Fruit fly (Drosophila melanogaster) whole organism, embryonic: ENCODE data around the gene Cralbp.

Experiments used
- Adf1 ChIP-seq: fragments of 200-800 bp; sonication (Bioruptor generic); IDR thresholded peaks from 2 replicates; pipeline ENCODE4 v1.3.6; 2022; ENCODE audit warnings: missing biosample characterization, missing genetic modification characterization
- Blimp-1 ChIP-seq: fragments of 200-800 bp; sonication (Bioruptor generic); optimal IDR thresholded peaks from 3 replicates; lab custom pipeline; 2018; ENCODE audit warnings: missing biosample characterization, missing genetic modification characterization, mild to moderate bottlenecking, moderate library complexity, missing genetic modification reagents
- CG10267 ChIP-seq: fragments of 200-800 bp; sonication (Bioruptor generic); optimal IDR thresholded peaks from 2 replicates; lab custom pipeline; 2018; ENCODE audit warnings: missing biosample characterization, mild to moderate bottlenecking, missing genetic modification characterization, moderate library complexity
- CG10543 ChIP-seq: fragments of 200-800 bp; sonication (Bioruptor generic); optimal IDR thresholded peaks from 3 replicates; lab custom pipeline; 2017; ENCODE audit warnings: missing biosample characterization, mild to moderate bottlenecking, missing genetic modification characterization, moderate library complexity
- CG1233 ChIP-seq: fragments of 200-800 bp; sonication (Bioruptor generic); optimal IDR thresholded peaks from 4 replicates; lab custom pipeline; 2018; ENCODE audit warnings: missing biosample characterization, mild to moderate bottlenecking, missing genetic modification characterization
- CG12769 ChIP-seq: fragments of 200-800 bp; sonication (Bioruptor generic); optimal IDR thresholded peaks from 2 replicates; lab custom pipeline; 2019; ENCODE audit warnings: missing biosample characterization, mild to moderate bottlenecking, missing genetic modification characterization, moderate library complexity
- CG17829 ChIP-seq: fragments of 200-800 bp; optimal IDR thresholded peaks from 2 replicates; lab custom pipeline; 2019; ENCODE audit warnings: missing biosample characterization, mild to moderate bottlenecking, missing genetic modification characterization, moderate library complexity
- CG18619 ChIP-seq: fragments of 200-800 bp; sonication (Bioruptor generic); optimal IDR thresholded peaks from 3 replicates; lab custom pipeline; 2017; ENCODE audit warnings: missing biosample characterization, mild to moderate bottlenecking, missing genetic modification characterization
- CG2120 ChIP-seq: fragments of 200-800 bp; sonication (Bioruptor generic); optimal IDR thresholded peaks from 3 replicates; lab custom pipeline; 2016; ENCODE audit warnings: missing biosample characterization, missing genetic modification characterization
- CG2712 ChIP-seq: fragments of 200-800 bp; optimal IDR thresholded peaks from 3 replicates; lab custom pipeline; 2019; ENCODE audit warnings: missing biosample characterization, mild to moderate bottlenecking, missing genetic modification characterization, moderate library complexity
- CG33213 ChIP-seq: fragments of 200-800 bp; sonication (Bioruptor generic); optimal IDR thresholded peaks from 3 replicates; lab custom pipeline; 2016; ENCODE audit warnings: missing biosample characterization, missing genetic modification characterization
- CG5245 ChIP-seq: fragments of 200-800 bp; sonication (Bioruptor generic); optimal IDR thresholded peaks from 3 replicates; lab custom pipeline; 2016; ENCODE audit warnings: missing biosample characterization, missing genetic modification characterization
- CG8290 ChIP-seq, 3 experiments: fragments of 200-800 bp; sonication (Bioruptor generic); optimal IDR thresholded peaks; 2 replicates each; lab custom pipeline; 2016 to 2019; ENCODE audit warnings: missing biosample characterization in 3 of 3, missing genetic modification characterization in 3 of 3, mild to moderate bottlenecking in 2 of 3, moderate library complexity in 1 of 3
- CG8924 ChIP-seq: fragments of 200-800 bp; optimal IDR thresholded peaks from 3 replicates; lab custom pipeline; 2019; ENCODE audit warnings: missing biosample characterization, mild to moderate bottlenecking, missing genetic modification characterization, moderate library complexity
- CTCF ChIP-seq: fragments of 200-800 bp; sonication (Bioruptor generic); optimal IDR thresholded peaks from 2 replicates; lab custom pipeline; 2017; ENCODE audit warnings: missing biosample characterization, mild to moderate bottlenecking, missing genetic modification characterization, moderate library complexity
- Camta ChIP-seq: fragments of 200-800 bp; sonication (Bioruptor generic); optimal IDR thresholded peaks from 2 replicates; lab custom pipeline; 2016; ENCODE audit warnings: missing biosample characterization, missing genetic modification characterization
- Chrac-16 ChIP-seq: fragments of 200-800 bp; sonication (Bioruptor generic); optimal IDR thresholded peaks from 3 replicates; lab custom pipeline; 2016; ENCODE audit warnings: missing biosample characterization, missing genetic modification characterization
- CoRest ChIP-seq: fragments of 200-800 bp; sonication (Bioruptor generic); optimal IDR thresholded peaks from 3 replicates; lab custom pipeline; 2018; ENCODE audit warnings: missing biosample characterization, mild to moderate bottlenecking, missing genetic modification characterization, moderate library complexity
- Dref ChIP-seq: fragments of 200-800 bp; sonication (Bioruptor generic); IDR thresholded peaks from 2 replicates; pipeline ENCODE4 v1.3.6; 2022; ENCODE audit warnings: missing biosample characterization, missing genetic modification characterization
- E2f2 ChIP-seq: fragments of 200-800 bp; sonication (Bioruptor generic); IDR thresholded peaks from 2 replicates; pipeline ENCODE4 v1.3.6; 2022; ENCODE audit warnings: missing biosample characterization, missing genetic modification characterization
- Fer1 ChIP-seq: fragments of 200-800 bp; sonication (Bioruptor generic); optimal IDR thresholded peaks from 2 replicates; lab custom pipeline; 2017; ENCODE audit warnings: missing biosample characterization, mild to moderate bottlenecking, missing genetic modification characterization
- Hey ChIP-seq: fragments of 200-800 bp; sonication (Bioruptor generic); optimal IDR thresholded peaks from 3 replicates; lab custom pipeline; 2018; ENCODE audit warnings: missing biosample characterization, mild to moderate bottlenecking, missing genetic modification characterization
- HmgD ChIP-seq: fragments of 200-800 bp; sonication (Bioruptor generic); optimal IDR thresholded peaks from 3 replicates; lab custom pipeline; 2016; ENCODE audit warnings: missing biosample characterization, missing genetic modification characterization
- Hr39 ChIP-seq: fragments of >200 bp; optimal IDR thresholded peaks from 2 replicates; lab custom pipeline; 2017
- Mad ChIP-seq: fragments of 200-800 bp; sonication (Bioruptor generic); optimal IDR thresholded peaks from 2 replicates; lab custom pipeline; 2016; ENCODE audit warnings: missing biosample characterization, missing genetic modification characterization
- Myb ChIP-seq: fragments of 200-800 bp; sonication (Bioruptor generic); optimal IDR thresholded peaks from 2 replicates; lab custom pipeline; 2016; ENCODE audit warnings: missing biosample characterization, missing genetic modification characterization
- Oaz ChIP-seq: fragments of 200-800 bp; sonication (Bioruptor generic); IDR thresholded peaks from 2 replicates; pipeline ENCODE4 v1.3.6; 2022; ENCODE audit warnings: missing biosample characterization, missing genetic modification characterization
- Scr ChIP-seq: fragments of 200-800 bp; sonication (Bioruptor generic); IDR thresholded peaks from 2 replicates; pipeline ENCODE4 v1.3.6; 2022; ENCODE audit warnings: missing biosample characterization, missing genetic modification characterization; ENCODE audit not compliant: partially characterized antibody
- Sry-δ ChIP-seq: fragments of 200-800 bp; sonication (Bioruptor generic); optimal IDR thresholded peaks from 2 replicates; lab custom pipeline; 2016; ENCODE audit warnings: missing biosample characterization, missing genetic modification characterization
- Vsx1 ChIP-seq: fragments of 200-800 bp; sonication (Bioruptor generic); optimal IDR thresholded peaks from 2 replicates; lab custom pipeline; 2017; ENCODE audit warnings: missing biosample characterization, mild to moderate bottlenecking, missing genetic modification characterization, missing genetic modification reagents
- amos ChIP-seq: fragments of 200-800 bp; sonication (Bioruptor generic); IDR thresholded peaks from 2 replicates; pipeline ENCODE4 v1.3.6; 2022; ENCODE audit warnings: missing biosample characterization, missing genetic modification characterization; ENCODE audit not compliant: partially characterized antibody
- aop ChIP-seq: fragments of 200-800 bp; sonication (Bioruptor generic); IDR thresholded peaks from 2 replicates; pipeline ENCODE4 v1.3.6; 2022; ENCODE audit warnings: missing biosample characterization, missing genetic modification characterization
- ap ChIP-seq: fragments of 200-800 bp; sonication (Bioruptor generic); IDR thresholded peaks from 2 replicates; pipeline ENCODE4 v1.3.6; 2022; ENCODE audit warnings: missing biosample characterization, missing genetic modification characterization
- bowl ChIP-seq: fragments of 200-800 bp; sonication (Bioruptor generic); IDR thresholded peaks from 2 replicates; pipeline ENCODE4 v1.3.6; 2022; ENCODE audit warnings: missing biosample characterization, missing genetic modification characterization
- cg ChIP-seq: fragments of 200-800 bp; sonication (Bioruptor generic); optimal IDR thresholded peaks from 3 replicates; lab custom pipeline; 2019; ENCODE audit warnings: missing biosample characterization, mild to moderate bottlenecking, missing genetic modification characterization, moderate library complexity
- chif ChIP-seq, 2 experiments: fragments of 200-800 bp; sonication (Bioruptor generic); optimal IDR thresholded peaks; 3 replicates each; lab custom pipeline; 2016; ENCODE audit warnings: missing biosample characterization in 2 of 2, missing genetic modification characterization in 2 of 2
- dmrt99B ChIP-seq: fragments of 200-800 bp; sonication (Bioruptor generic); optimal IDR thresholded peaks from 2 replicates; lab custom pipeline; 2018; ENCODE audit warnings: missing biosample characterization, mild to moderate bottlenecking, missing genetic modification characterization, moderate library complexity
- en ChIP-seq: fragments of 200-800 bp; sonication (Bioruptor generic); optimal IDR thresholded peaks from 2 replicates; lab custom pipeline; 2016; ENCODE audit warnings: missing biosample characterization, missing genetic modification characterization
- insv ChIP-seq, 2 experiments: fragments of 200-800 bp; sonication (Bioruptor generic); optimal IDR thresholded peaks; 3 replicates each; lab custom pipeline; 2016 to 2018; ENCODE audit warnings: missing biosample characterization in 2 of 2, missing genetic modification characterization in 2 of 2
- kah ChIP-seq: fragments of 200-800 bp; sonication (Bioruptor generic); optimal IDR thresholded peaks from 2 replicates; lab custom pipeline; 2018; ENCODE audit warnings: missing biosample characterization, mild to moderate bottlenecking, missing genetic modification characterization
- maf-S ChIP-seq: fragments of 200-800 bp; sonication (Bioruptor generic); optimal IDR thresholded peaks from 2 replicates; lab custom pipeline; 2016; ENCODE audit warnings: missing biosample characterization, missing genetic modification characterization
- nmo ChIP-seq: fragments of 200-800 bp; sonication (Bioruptor generic); optimal IDR thresholded peaks from 2 replicates; lab custom pipeline; 2018; ENCODE audit warnings: missing biosample characterization, mild to moderate bottlenecking, missing genetic modification characterization, moderate library complexity
- prd ChIP-seq, 3 experiments: fragments of >200 bp in 2 of 3; fragments of 200-800 bp in 1 of 3; sonication (Bioruptor generic) in 1 of 3; optimal IDR thresholded peaks in 2 of 3; IDR thresholded peaks in 1 of 3; 2 replicates in 2 of 3; 3 replicates in 1 of 3; pipeline versions ENCODE4 v1.3.6 to Lab custom; 2017 to 2022; ENCODE audit warnings: missing biosample characterization in 1 of 3, missing genetic modification characterization in 1 of 3
- sens-2 ChIP-seq: fragments of 200-800 bp; sonication (Bioruptor generic); IDR thresholded peaks from 2 replicates; pipeline ENCODE4 v1.3.6; 2022; ENCODE audit warnings: missing biosample characterization, missing genetic modification characterization
- slbo ChIP-seq: fragments of 200-800 bp; sonication (Bioruptor generic); IDR thresholded peaks from 2 replicates; pipeline ENCODE4 v1.3.6; 2022; ENCODE audit warnings: missing biosample characterization, missing genetic modification characterization
- sug ChIP-seq: fragments of 200-800 bp; optimal IDR thresholded peaks from 2 replicates; lab custom pipeline; 2019; ENCODE audit warnings: missing biosample characterization, mild to moderate bottlenecking, missing genetic modification characterization, moderate library complexity
- tna ChIP-seq: fragments of 200-800 bp; sonication (Bioruptor generic); IDR thresholded peaks from 2 replicates; pipeline ENCODE4 v1.3.6; 2022; ENCODE audit warnings: missing biosample characterization, missing genetic modification characterization; ENCODE audit not compliant: partially characterized antibody
- twi ChIP-seq: fragments of 200-800 bp; optimal IDR thresholded peaks from 2 replicates; lab custom pipeline; 2019; ENCODE audit warnings: missing biosample characterization, mild to moderate bottlenecking, missing genetic modification characterization, moderate library complexity
- vnd ChIP-seq: fragments of 200-800 bp; sonication (Bioruptor generic); IDR thresholded peaks from 3 replicates; pipeline ENCODE4 v1.3.6; 2022; ENCODE audit warnings: missing biosample characterization, missing genetic modification characterization; ENCODE audit not compliant: partially characterized antibody
- wdn ChIP-seq: fragments of 200-800 bp; sonication (Bioruptor generic); IDR thresholded peaks from 2 replicates; pipeline ENCODE4 v1.3.6; 2022; ENCODE audit warnings: missing biosample characterization, missing genetic modification characterization

Gene Cralbp

dm6 chr3L:5749616-5750336, 36.7 kb downstream of the Cralbp start (continued):
- TF ChIP-seq CG1233 (GFP tag; lab: Kevin White, UChicago) (no peak), CG10543 (GFP tag; lab: Kevin White, UChicago) (no peak), Vsx1 (GFP tag; lab: Kevin White, UChicago) (no peak), CG2120 (peak; percentile 19), sens-2 (GFP tag; lab: Robert Waterston, UW) (no peak), Adf1 (GFP tag; lab: Robert Waterston, UW) (no peak), sug (tag; lab: Kevin White, UChicago) (peak; percentile 40), CTCF (GFP tag; lab: Kevin White, UChicago) (peak; percentile 97), Scr (GFP tag; lab: Robert Waterston, UW) (no peak), Hr39 (lab: Kevin White, UChicago) (no peak), kah (no peak), Fer1 (GFP tag; lab: Kevin White, UChicago) (no peak), twi (tag; lab: Kevin White, UChicago) (no peak), CG5245 (GFP tag; lab: Kevin White, UChicago) (no peak), prd (optimal IDR thresholded peaks at IDR 0.05; lab: Kevin White, UChicago) (no peak), prd (GFP tag; IDR thresholded peaks at IDR 0.05; lab: Robert Waterston, UW) (no peak), nmo (GFP tag; lab: Kevin White, UChicago) (peak; percentile 23), CG8924 (tag; lab: Kevin White, UChicago) (no peak), Myb (peak; percentile 96), Dref (GFP tag; lab: Robert Waterston, UW) (no peak), aop (GFP tag; lab: Robert Waterston, UW) (no peak), HmgD (GFP tag; lab: Kevin White, UChicago) (peak; percentile 25), CG33213 (peak; percentile 48), Mad (GFP tag; lab: Kevin White, UChicago) (peak; percentile 25), bowl (GFP tag; lab: Robert Waterston, UW) (no peak), CG2712 (tag; lab: Kevin White, UChicago) (no peak), amos (GFP tag; lab: Robert Waterston, UW) (peak; percentile 59), cg (no peak), CG8290 (GFP tag; optimal IDR thresholded peaks at IDR 0.05; lab: Kevin White, UChicago) (no peak), CG8290 (tag; optimal IDR thresholded peaks at IDR 0.05; lab: Kevin White, UChicago) (no peak), wdn (no peak), vnd (GFP tag; lab: Robert Waterston, UW) (no peak), CG12769 (tag; lab: Kevin White, UChicago) (no peak), dmrt99B (tag; lab: Kevin White, UChicago) (no peak), CG18619 (GFP tag; lab: Kevin White, UChicago) (no peak), E2f2 (GFP tag; lab: Robert Waterston, UW) (peak; percentile 98), chif (GFP tag; optimal IDR thresholded peaks at IDR 0.05; lab: Kevin White, UChicago) (peak in 1 of 2 experiments; percentile 13), Hey (tag; lab: Kevin White, UChicago) (no peak), slbo (GFP tag; lab: Robert Waterston, UW) (no peak), CG10267 (peak; percentile 35), Oaz (GFP tag; lab: Robert Waterston, UW) (no peak), insv (GFP tag; optimal IDR thresholded peaks at IDR 0.05; lab: Kevin White, UChicago) (peak in 1 of 2 experiments; percentile 27), tna (GFP tag; lab: Robert Waterston, UW) (no peak), Sry-δ (GFP tag; lab: Kevin White, UChicago) (peak; percentile 19), en (GFP tag; lab: Kevin White, UChicago) (no peak), CoRest (tag; lab: Kevin White, UChicago) (peak; percentile 62), Blimp-1 (GFP tag; lab: Kevin White, UChicago) (no peak), CG17829 (tag; lab: Kevin White, UChicago) (peak; percentile 59), maf-S (GFP tag; lab: Kevin White, UChicago) (no peak), Chrac-16 (GFP tag; lab: Kevin White, UChicago) (peak; percentile 13), Camta (no peak), ap (GFP tag; lab: Robert Waterston, UW) (no peak)
